Worm (Caenorhabditis elegans): Measurements from ENCODE around the gene F20A1.2.

Gene F20A1.2

ce11 chrV:7076161-7076560 lies 30.1 kb downstream of the F20A1.2 start (continued):
- peak; percentile 13 for TF ChIP-seq jun-1 (tag; optimal IDR thresholded peaks at IDR 0.05)
- no peak for TF ChIP-seq C04F5.9 (tag; optimal IDR thresholded peaks at IDR 0.05)
- peak; percentile 12 for TF ChIP-seq nhr-71 (tag; optimal IDR thresholded peaks at IDR 0.05)
- TF ChIP-seq ets-5 (GFP tag; IDR thresholded peaks at IDR 0.05): no peak
- TF ChIP-seq F16B12.6 (tag; optimal IDR thresholded peaks at IDR 0.05): no peak
- TF ChIP-seq zag-1 (tag; optimal IDR thresholded peaks at IDR 0.05): no peak
- no peak for TF ChIP-seq ztf-4 (tag; optimal IDR thresholded peaks at IDR 0.05)
- no peak for TF ChIP-seq blmp-1 (tag; optimal IDR thresholded peaks at IDR 0.05)
- no peak for TF ChIP-seq pax-3 (tag; optimal IDR thresholded peaks at IDR 0.05)
- no peak for TF ChIP-seq unc-30 (tag; optimal IDR thresholded peaks at IDR 0.05)
- no peak for TF ChIP-seq unc-62 (GFP tag; optimal IDR thresholded peaks at IDR 0.05)
- no peak for TF ChIP-seq nhr-85 (tag)
- TF ChIP-seq C16A3.4 (tag; optimal IDR thresholded peaks at IDR 0.05): no peak
- TF ChIP-seq irx-1 (tag; optimal IDR thresholded peaks at IDR 0.05): no peak
- TF ChIP-seq nhr-84 (tag; optimal IDR thresholded peaks at IDR 0.05): no peak
- no peak for TF ChIP-seq tlp-1 (tag; optimal IDR thresholded peaks at IDR 0.05)
- TF ChIP-seq unc-86 (tag; optimal IDR thresholded peaks at IDR 0.05): no peak
- TF ChIP-seq fos-1 (tag; optimal IDR thresholded peaks at IDR 0.05): no peak
- TF ChIP-seq nhr-19 (GFP tag; conservative IDR thresholded peaks at IDR 0.05): no peak
- no peak for TF ChIP-seq alr-1 (tag; optimal IDR thresholded peaks at IDR 0.05; ENCODE audit: borderline replicate concordance)
- no peak for TF ChIP-seq efl-1 (optimal IDR thresholded peaks at IDR 0.05)
- peak in 1 of 2 experiments; percentile 88 for TF ChIP-seq efl-1 (GFP tag; optimal IDR thresholded peaks at IDR 0.05 in 1 of 2)

ce11 chrV:7078765-7079164 lies 32.7 kb downstream of the F20A1.2 start:
- TF ChIP-seq pag-3 (tag; optimal IDR thresholded peaks at IDR 0.05; ENCODE audit: borderline replicate concordance, insufficient read depth) (no peak), nhr-90 (tag; optimal IDR thresholded peaks at IDR 0.05; ENCODE audit: poor library complexity) (no peak), grh-1 (GFP tag; IDR thresholded peaks at IDR 0.05) (no peak), nhr-12 (tag; optimal IDR thresholded peaks at IDR 0.05) (no peak), efl-1 (optimal IDR thresholded peaks at IDR 0.05) (no peak), efl-1 (GFP tag; optimal IDR thresholded peaks at IDR 0.05 in 1 of 2) (no peak), ceh-8 (GFP tag; optimal IDR thresholded peaks at IDR 0.05) (no peak), pqm-1 (tag; optimal IDR thresholded peaks at IDR 0.05) (no peak), xbp-1 (tag; optimal IDR thresholded peaks at IDR 0.05) (no peak), unc-130 (tag; optimal IDR thresholded peaks at IDR 0.05) (no peak), ces-1 (GFP tag; optimal IDR thresholded peaks at IDR 0.05) (no peak)

- no peak for TF ChIP-seq pax-3 (tag; optimal IDR thresholded peaks at IDR 0.05)
- no peak for TF ChIP-seq nhr-47 (tag; optimal IDR thresholded peaks at IDR 0.05)
- TF ChIP-seq C16A3.4 (tag; optimal IDR thresholded peaks at IDR 0.05): no peak
- TF ChIP-seq alr-1 (tag; optimal IDR thresholded peaks at IDR 0.05; ENCODE audit: borderline replicate concordance): no peak
- no peak for TF ChIP-seq elt-2 (tag; optimal IDR thresholded peaks at IDR 0.05)
- TF ChIP-seq nhr-76 (tag; optimal IDR thresholded peaks at IDR 0.05): no peak
- TF ChIP-seq aly-2 (tag; optimal IDR thresholded peaks at IDR 0.05): no peak
- no peak for TF ChIP-seq swsn-7 (tag; optimal IDR thresholded peaks at IDR 0.05)
- TF ChIP-seq ets-5 (GFP tag; IDR thresholded peaks at IDR 0.05): no peak
These were observed 33.3 kb downstream of the F20A1.2 start for ce11 chrV:7079388-7079787.

- TF ChIP-seq nhr-11 (tag; optimal IDR thresholded peaks at IDR 0.05) (no peak), mep-1 (tag; optimal IDR thresholded peaks at IDR 0.05) (peak; percentile 54), nhr-71 (tag; optimal IDR thresholded peaks at IDR 0.05) (peak; percentile 83), tbx-2 (tag; optimal IDR thresholded peaks at IDR 0.05) (peak; percentile 84), irx-1 (tag; optimal IDR thresholded peaks at IDR 0.05) (peak; percentile 76), egl-13 (tag; optimal IDR thresholded peaks at IDR 0.05) (peak; percentile 68), nhr-237 (tag; optimal IDR thresholded peaks at IDR 0.05) (no peak), nhr-20 (tag; optimal IDR thresholded peaks at IDR 0.05) (peak; percentile 83), nhr-47 (tag; optimal IDR thresholded peaks at IDR 0.05) (peak; percentile 83), jun-1 (tag; optimal IDR thresholded peaks at IDR 0.05) (peak; percentile 10), C16A3.4 (tag; optimal IDR thresholded peaks at IDR 0.05) (peak; percentile 32), unc-130 (tag; optimal IDR thresholded peaks at IDR 0.05) (no peak), unc-98 (GFP tag; IDR thresholded peaks at IDR 0.05) (peak; percentile 46; the same call in 1 of the 2 replicates), mdl-1 (tag; optimal IDR thresholded peaks at IDR 0.05) (peak in 1 of 2 experiments; percentile 21), nhr-85 (tag) (peak; percentile 88), lin-14 (GFP tag; optimal IDR thresholded peaks at IDR 0.05) (peak; percentile 72), unc-86 (tag; optimal IDR thresholded peaks at IDR 0.05) (peak; percentile 59), nhr-90 (tag; optimal IDR thresholded peaks at IDR 0.05; ENCODE audit: poor library complexity) (peak; percentile 84), egl-27 (tag; optimal IDR thresholded peaks at IDR 0.05) (no peak), efl-1 (optimal IDR thresholded peaks at IDR 0.05) (peak; percentile 93 to 94), efl-1 (GFP tag; optimal IDR thresholded peaks at IDR 0.05 in 1 of 2) (peak; percentile 93 to 99), lsy-2 (tag; optimal IDR thresholded peaks at IDR 0.05) (peak; percentile 48 to 54)
These were observed 38.6 kb downstream of the F20A1.2 start, which contains the start of gene mys-1 for ce11 chrV:7084612-7085139. mys-1 (minus strand) TSS chrV:7084662.
